Worm (Caenorhabditis elegans) whole organism, L1 larva: ENCODE data around the gene F27E5.7.

Experiments used
- C04F5.9 ChIP-seq: sonication (generic microtip); optimal IDR thresholded peaks from 2 replicates; lab custom pipeline; 2016; ENCODE audit warnings: missing genetic modification characterization, missing compliant biosample characterization
- Y116A8C.19 ChIP-seq: sonication (generic microtip); optimal IDR thresholded peaks from 2 replicates; lab custom pipeline; 2016; ENCODE audit warnings: missing compliant biosample characterization, missing genetic modification characterization, borderline replicate concordance
- aha-1 ChIP-seq: fragments of 150-350 bp; optimal IDR thresholded peaks from 2 replicates; lab custom pipeline; 2014; ENCODE audit warnings: missing biosample characterization, missing genetic modification characterization
- aly-2 ChIP-seq: fragments of 150-350 bp; optimal IDR thresholded peaks from 2 replicates; lab custom pipeline; 2014; ENCODE audit warnings: missing biosample characterization, missing genetic modification characterization
- ama-1 ChIP-seq: fragments of 150-350 bp; optimal IDR thresholded peaks from 2 replicates; lab custom pipeline; 2014
- blmp-1 ChIP-seq: fragments of 150-350 bp; optimal IDR thresholded peaks from 2 replicates; lab custom pipeline; 2014; ENCODE audit warnings: missing biosample characterization, missing genetic modification characterization
- ceh-63 ChIP-seq: fragments of 200-800 bp; sonication (Bioruptor generic); optimal IDR thresholded peaks from 2 replicates; lab custom pipeline; 2018; ENCODE audit warnings: mild to moderate bottlenecking, missing genetic modification characterization, missing compliant biosample characterization
- ceh-82 ChIP-seq, 3 experiments: fragments of 150-350 bp in 1 of 3; sonication (generic microtip) in 2 of 3; optimal IDR thresholded peaks; 2 replicates each; lab custom pipeline; 2014 to 2017; ENCODE audit warnings: missing biosample characterization in 3 of 3, missing genetic modification characterization in 3 of 3
- ces-1 ChIP-seq: fragments of 150-350 bp; optimal IDR thresholded peaks from 2 replicates; lab custom pipeline; 2014; ENCODE audit warnings: missing biosample characterization, missing genetic modification reagents, missing genetic modification characterization
- dsc-1 ChIP-seq: sonication (generic microtip); optimal IDR thresholded peaks from 2 replicates; lab custom pipeline; 2016; ENCODE audit warnings: mild to moderate bottlenecking, missing genetic modification characterization, missing compliant biosample characterization
- efl-1 ChIP-seq, 4 experiments: fragments of 150-350 bp; optimal IDR thresholded peaks in 3 of 4; peaks in 1 of 4; 1 replicate in 1 of 4; 2 replicates in 3 of 4; lab custom pipeline; 2014; ENCODE audit warnings: missing biosample characterization in 2 of 4, missing genetic modification characterization in 2 of 4, missing genetic modification reagents in 2 of 4
- egl-27 ChIP-seq, 2 experiments: fragments of 150-350 bp in 1 of 2; sonication (generic microtip); optimal IDR thresholded peaks; 3 replicates each; lab custom pipeline; 2017 to 2018; ENCODE audit warnings: missing biosample characterization in 2 of 2, missing genetic modification characterization in 2 of 2, missing genetic modification reagents in 2 of 2
- elt-2 ChIP-seq: sonication (generic microtip); optimal IDR thresholded peaks from 2 replicates; lab custom pipeline; 2016; ENCODE audit warnings: missing genetic modification characterization, mild to moderate bottlenecking, inconsistent platforms, missing compliant biosample characterization, missing genetic modification reagents
- fkh-10 ChIP-seq: sonication (generic microtip); optimal IDR thresholded peaks from 2 replicates; lab custom pipeline; 2017; ENCODE audit warnings: missing biosample characterization, missing genetic modification reagents, missing genetic modification characterization
- fos-1 ChIP-seq: fragments of 150-350 bp; optimal IDR thresholded peaks from 2 replicates; lab custom pipeline; 2014; ENCODE audit warnings: missing biosample characterization, missing genetic modification characterization
- hpl-2 ChIP-seq: fragments of 150-350 bp; optimal IDR thresholded peaks from 2 replicates; lab custom pipeline; 2014; ENCODE audit warnings: missing biosample characterization, missing genetic modification reagents, missing genetic modification characterization
- irx-1 ChIP-seq: sonication (generic microtip); optimal IDR thresholded peaks from 2 replicates; lab custom pipeline; 2016; ENCODE audit warnings: missing genetic modification characterization, missing compliant biosample characterization
- isw-1 ChIP-seq: fragments of 200-800 bp; sonication (Bioruptor generic); IDR thresholded peaks from 2 replicates; pipeline ENCODE4 v1.3.6; 2022; ENCODE audit warnings: missing genetic modification characterization, missing compliant biosample characterization
- lin-14 ChIP-seq: fragments of 200-800 bp; sonication (Bioruptor generic); optimal IDR thresholded peaks from 2 replicates; lab custom pipeline; 2018; ENCODE audit warnings: mild to moderate bottlenecking, missing genetic modification characterization, moderate library complexity, missing compliant biosample characterization
- lin-39 ChIP-seq: fragments of 150-350 bp; optimal IDR thresholded peaks from 2 replicates; lab custom pipeline; 2014; ENCODE audit warnings: missing biosample characterization, missing genetic modification reagents, missing genetic modification characterization
- lsy-2 ChIP-seq, 2 experiments: fragments of 150-350 bp; optimal IDR thresholded peaks; 2 replicates each; lab custom pipeline; 2014; ENCODE audit warnings: missing biosample characterization in 2 of 2, missing genetic modification characterization in 2 of 2
- mab-9 ChIP-seq: fragments of 200-800 bp; sonication (Bioruptor generic); IDR thresholded peaks from 2 replicates; pipeline ENCODE4 v1.3.6; 2022; ENCODE audit warnings: missing genetic modification reagents, missing genetic modification characterization, missing compliant biosample characterization
- mdl-1 ChIP-seq, 2 experiments: fragments of 150-350 bp; optimal IDR thresholded peaks; 2 replicates each; lab custom pipeline; 2014 to 2017; ENCODE audit warnings: missing biosample characterization in 2 of 2, missing genetic modification characterization in 2 of 2, inconsistent platforms in 1 of 2
- nhr-11 ChIP-seq: fragments of 150-350 bp; optimal IDR thresholded peaks from 2 replicates; lab custom pipeline; 2014; ENCODE audit warnings: missing biosample characterization, missing genetic modification characterization
- nhr-28 ChIP-seq: fragments of 150-350 bp; optimal IDR thresholded peaks from 2 replicates; lab custom pipeline; 2014; ENCODE audit warnings: missing biosample characterization, missing genetic modification characterization
- nhr-47 ChIP-seq: sonication (generic microtip); optimal IDR thresholded peaks from 2 replicates; lab custom pipeline; 2016; ENCODE audit warnings: mild to moderate bottlenecking, missing genetic modification characterization, moderate library complexity, missing compliant biosample characterization
- nhr-77 ChIP-seq: fragments of 150-350 bp; optimal IDR thresholded peaks from 2 replicates; lab custom pipeline; 2014; ENCODE audit warnings: missing biosample characterization, missing genetic modification characterization
- nhr-85 ChIP-seq: sonication (generic microtip); peaks from one replicate; lab custom pipeline; 2016; ENCODE audit warnings: missing genetic modification characterization, inconsistent platforms, missing compliant biosample characterization
- nhr-90 ChIP-seq: sonication (generic microtip); optimal IDR thresholded peaks from 2 replicates; lab custom pipeline; 2016; ENCODE audit warnings: mild to moderate bottlenecking, missing genetic modification characterization, missing compliant biosample characterization; ENCODE audit not compliant: poor library complexity
- skn-1 ChIP-seq: fragments of 150-350 bp; optimal IDR thresholded peaks from 2 replicates; lab custom pipeline; 2014; ENCODE audit warnings: missing biosample characterization, missing genetic modification characterization
- swsn-7 ChIP-seq: sonication (generic microtip); optimal IDR thresholded peaks from 2 replicates; lab custom pipeline; 2016; ENCODE audit warnings: missing genetic modification characterization, missing compliant biosample characterization
- unc-130 ChIP-seq: fragments of 150-350 bp; optimal IDR thresholded peaks from 2 replicates; lab custom pipeline; 2017; ENCODE audit warnings: missing biosample characterization, missing genetic modification characterization, inconsistent platforms
- unc-62 ChIP-seq: fragments of 150-350 bp; optimal IDR thresholded peaks from 2 replicates; lab custom pipeline; 2014; ENCODE audit warnings: missing biosample characterization, missing genetic modification reagents, missing genetic modification characterization
- unc-86 ChIP-seq: sonication (generic microtip); optimal IDR thresholded peaks from 2 replicates; lab custom pipeline; 2016; ENCODE audit warnings: missing genetic modification characterization, missing compliant biosample characterization
- vab-15 ChIP-seq: sonication (generic microtip); optimal IDR thresholded peaks from 2 replicates; lab custom pipeline; 2017; ENCODE audit warnings: missing genotype, mild to moderate bottlenecking, missing genetic modification characterization, missing compliant biosample characterization
- xbp-1 ChIP-seq: sonication (generic microtip); optimal IDR thresholded peaks from 2 replicates; lab custom pipeline; 2016; ENCODE audit warnings: missing genetic modification characterization, missing compliant biosample characterization

The F27E5.7 gene

DNA sequence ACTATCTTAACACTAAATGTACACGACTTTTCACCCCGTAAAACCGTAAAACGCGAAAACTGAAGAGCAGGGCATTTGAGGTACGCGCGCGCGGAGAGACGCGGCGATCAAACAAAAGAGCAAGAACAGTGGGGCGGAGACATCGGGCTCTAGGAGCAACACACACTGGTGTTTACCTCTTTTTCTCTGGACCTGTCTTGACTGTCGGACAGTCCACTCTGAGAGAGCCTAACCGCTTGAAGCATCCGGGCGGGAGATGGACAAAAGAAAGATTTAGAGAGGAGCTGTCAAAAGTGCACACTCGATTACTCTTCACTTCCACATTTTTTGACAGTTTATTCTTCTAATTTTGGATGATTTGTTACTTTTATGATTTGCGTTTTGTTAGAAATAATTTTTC is 14.2 kb downstream of the F27E5.7 start:
- TF ChIP-seq skn-1 (tag; lab: Kevin White, UChicago) (no peak), aly-2 (tag; lab: Kevin White, UChicago) (no peak), unc-62 (GFP tag; lab: Kevin White, UChicago) (no peak), hpl-2 (GFP tag; lab: Kevin White, UChicago) (no peak), aha-1 (tag; lab: Kevin White, UChicago) (no peak), isw-1 (no peak), swsn-7 (tag; lab: Kevin White, UChicago) (no peak), nhr-47 (tag; lab: Kevin White, UChicago) (no peak), xbp-1 (no peak), ces-1 (GFP tag; lab: Kevin White, UChicago) (no peak), fkh-10 (no peak), nhr-28 (tag; lab: Kevin White, UChicago) (no peak)

DNA sequence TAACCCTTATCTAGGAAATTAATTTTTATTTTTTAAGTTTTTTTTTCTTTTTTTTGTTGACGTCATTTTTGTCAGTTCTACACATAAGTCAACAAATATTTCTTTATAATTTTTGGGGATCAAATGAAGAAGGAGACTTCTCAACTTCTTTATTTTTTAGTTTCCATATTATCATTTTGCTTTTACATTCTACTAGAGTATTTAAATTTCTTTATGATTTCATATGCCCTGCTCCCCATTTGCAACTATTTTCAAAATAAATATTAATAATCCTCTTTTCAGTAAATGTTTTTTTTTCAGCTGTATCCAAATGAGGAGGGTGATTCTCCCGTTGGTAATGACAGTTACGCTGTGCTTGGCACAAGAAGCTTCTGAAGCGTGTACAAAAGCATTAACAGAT is 14.8 kb downstream of the F27E5.7 start, which contains the start of gene phg-1:
Gene phg-1 (plus strand): TSS at position 301 of the 400 bp plus-strand sequence.
- no peak for TF ChIP-seq egl-27 (tag; optimal IDR thresholded peaks at IDR 0.05; lab: Kevin White, UChicago)

DNA sequence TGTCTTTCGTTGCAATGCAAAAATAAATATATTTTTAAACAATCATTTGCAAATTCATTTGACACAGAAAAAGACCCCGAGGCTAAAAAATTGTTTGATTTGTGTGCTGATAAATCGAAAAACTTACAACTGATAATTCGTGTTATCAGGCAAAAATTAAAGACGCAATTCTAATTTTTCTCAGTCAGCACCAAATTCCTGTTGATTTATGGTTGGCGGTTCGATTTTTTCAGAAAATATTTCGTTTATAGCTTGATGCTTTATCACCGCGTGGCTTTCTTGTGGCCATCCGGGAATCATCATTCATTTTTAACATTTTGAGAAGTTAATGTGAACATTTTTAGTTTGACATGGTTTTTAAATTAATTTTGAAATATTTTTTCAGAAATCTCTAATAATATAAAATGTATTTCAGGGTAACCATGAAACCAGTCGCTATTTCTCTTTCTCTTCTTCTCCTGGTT is 16.6 kb downstream of the F27E5.7 start, which contains the start of gene asah-2:
Gene asah-2 (plus strand): TSS at position 414 of the 464 bp plus-strand sequence.
- TF ChIP-seq nhr-90 (tag; lab: Kevin White, UChicago) (peak; percentile 2), dsc-1 (tag; lab: Kevin White, UChicago) (no peak), swsn-7 (tag; lab: Kevin White, UChicago) (no peak), elt-2 (tag; lab: Kevin White, UChicago) (peak; percentile 83), isw-1 (no peak), nhr-11 (tag; lab: Kevin White, UChicago) (no peak), lin-39 (tag; lab: Kevin White, UChicago) (no peak), mab-9 (no peak), nhr-77 (tag; lab: Kevin White, UChicago) (no peak), ama-1 (lab: Kevin White, UChicago) (no peak)

DNA sequence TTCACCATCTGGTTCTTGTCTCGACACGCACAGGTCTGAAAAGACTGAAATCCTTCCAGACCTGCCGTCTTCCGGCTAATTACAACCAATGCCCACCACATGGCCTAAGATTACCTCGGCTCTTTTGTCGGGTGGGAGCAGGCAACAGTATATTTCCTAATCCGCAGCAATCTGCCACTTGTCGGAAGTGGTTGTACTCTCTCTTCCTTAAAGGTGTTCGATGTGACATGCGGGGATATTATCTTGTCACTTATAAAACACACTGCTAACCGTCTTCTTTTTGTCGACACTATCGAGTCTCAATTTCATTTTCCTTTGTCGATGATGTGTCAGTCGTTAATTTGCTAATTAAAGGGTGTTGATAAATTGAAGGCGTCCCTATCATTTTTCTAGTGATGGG is 21.5 kb downstream of the F27E5.7 start, which contains the start of gene F27E5.3:
Gene F27E5.3 (minus strand): TSS at position 101 of the 400 bp plus-strand sequence.
- no peak for TF ChIP-seq C04F5.9 (tag; lab: Kevin White, UChicago)
- TF ChIP-seq lin-39 (tag; lab: Kevin White, UChicago), result no peak
- no peak for TF ChIP-seq ama-1 (lab: Kevin White, UChicago)
- no peak for TF ChIP-seq xbp-1
- TF ChIP-seq ceh-82 (tag; optimal IDR thresholded peaks at IDR 0.05; lab: Kevin White, UChicago), result no peak
- TF ChIP-seq blmp-1, result no peak
- TF ChIP-seq ceh-63, result no peak
- TF ChIP-seq irx-1 (tag; lab: Kevin White, UChicago), result no peak
- no peak for TF ChIP-seq lin-14 (GFP tag; lab: Kevin White, UChicago)
- TF ChIP-seq unc-86 (tag; lab: Kevin White, UChicago), result no peak

DNA sequence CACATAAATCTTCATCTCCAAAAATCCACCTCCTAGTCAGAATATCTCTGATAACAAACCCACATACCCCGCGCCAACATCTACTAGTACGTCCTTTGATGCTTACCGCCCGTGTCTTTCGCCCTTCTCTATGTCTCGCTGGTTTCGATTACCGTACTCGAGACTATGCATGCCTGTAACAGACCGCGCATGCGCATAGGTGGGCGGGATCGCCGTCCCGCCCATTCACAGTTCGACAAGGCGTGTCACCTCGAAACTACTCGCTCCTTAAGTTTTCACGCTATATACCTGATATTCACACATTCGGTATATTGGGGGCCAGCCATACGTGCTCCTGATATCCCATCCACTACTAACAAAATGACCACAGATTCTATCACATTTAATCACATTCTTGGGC is 23.9 kb downstream of the F27E5.7 start, which contains the start of gene pax-3:
Gene pax-3 (plus strand): TSS at position 83 of the 400 bp plus-strand sequence.
- TF ChIP-seq unc-130 (no peak), lsy-2 (tag; optimal IDR thresholded peaks at IDR 0.05; lab: Kevin White, UChicago) (peak in 1 of 2 experiments; percentile 69), lin-14 (GFP tag; lab: Kevin White, UChicago) (peak; percentile 12), nhr-85 (peak; percentile 87), aha-1 (tag; lab: Kevin White, UChicago) (no peak)
- TF ChIP-seq, all 84 proteins: peak for 3

DNA sequence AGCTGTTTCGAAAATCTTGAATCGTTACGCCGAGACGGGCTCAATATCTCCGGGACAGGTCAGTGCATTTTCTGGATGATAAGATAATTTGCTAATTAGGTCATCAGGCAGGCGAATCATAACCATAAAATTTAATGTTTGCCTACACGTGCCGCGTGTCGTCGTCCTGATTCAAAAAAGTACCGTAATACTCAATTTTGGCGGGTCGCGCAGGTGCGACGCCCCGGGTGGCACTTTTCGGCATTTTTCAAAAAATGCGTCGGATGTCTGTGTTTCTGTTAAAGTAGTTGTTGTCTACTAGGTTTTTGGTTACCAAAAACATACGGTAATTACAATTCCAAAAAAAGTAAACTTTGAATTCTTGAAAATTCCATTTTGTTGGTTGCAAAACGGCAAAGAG is 24.9 kb downstream of the F27E5.7 start:
- TF ChIP-seq mdl-1 (tag; optimal IDR thresholded peaks at IDR 0.05; lab: Kevin White, UChicago), result no peak
- peak; percentile 60 for TF ChIP-seq vab-15 (tag; lab: Kevin White, UChicago)
- TF ChIP-seq nhr-11 (tag; lab: Kevin White, UChicago), result no peak
- peak; percentile 64 for TF ChIP-seq nhr-85
- no peak for TF ChIP-seq Y116A8C.19 (tag; lab: Kevin White, UChicago)
- TF ChIP-seq efl-1 (optimal IDR thresholded peaks at IDR 0.05; lab: Kevin White, UChicago), result no peak
- peak in 1 of 2 experiments; percentile 49 for TF ChIP-seq efl-1 (GFP tag; optimal IDR thresholded peaks at IDR 0.05 in 1 of 2; lab: Kevin White, UChicago)
- no peak for TF ChIP-seq elt-2 (tag; lab: Kevin White, UChicago)
- TF ChIP-seq fos-1 (tag; lab: Kevin White, UChicago), result no peak
- peak in 1 of 2 experiments; percentile 47 for TF ChIP-seq lsy-2 (tag; optimal IDR thresholded peaks at IDR 0.05; lab: Kevin White, UChicago)
